Worm (Caenorhabditis elegans): ENCODE measurements around the gene T24A6.17.

ce11 chrV:3581034-3581433 lies 16.8 kb upstream of the T24A6.17 start:
- TF ChIP-seq nhr-76 (tag; optimal IDR thresholded peaks at IDR 0.05): no peak
- no peak for TF ChIP-seq egl-5 (tag; optimal IDR thresholded peaks at IDR 0.05)
- TF ChIP-seq nhr-12 (tag; optimal IDR thresholded peaks at IDR 0.05): no peak
- no peak for TF ChIP-seq lin-39 (tag; optimal IDR thresholded peaks at IDR 0.05)
- TF ChIP-seq ceh-82 (tag; optimal IDR thresholded peaks at IDR 0.05): no peak
- no peak for TF ChIP-seq mdl-1 (tag; optimal IDR thresholded peaks at IDR 0.05)
- TF ChIP-seq egl-27 (tag; optimal IDR thresholded peaks at IDR 0.05): no peak
- TF ChIP-seq nhr-11 (tag; optimal IDR thresholded peaks at IDR 0.05): no peak
- no peak for TF ChIP-seq ceh-16 (tag; optimal IDR thresholded peaks at IDR 0.05)

All from whole organism, L3 larva.